Worm (Caenorhabditis elegans): Measurements from ENCODE around the gene eif-2Balpha.

The eif-2Balpha gene

DNA sequence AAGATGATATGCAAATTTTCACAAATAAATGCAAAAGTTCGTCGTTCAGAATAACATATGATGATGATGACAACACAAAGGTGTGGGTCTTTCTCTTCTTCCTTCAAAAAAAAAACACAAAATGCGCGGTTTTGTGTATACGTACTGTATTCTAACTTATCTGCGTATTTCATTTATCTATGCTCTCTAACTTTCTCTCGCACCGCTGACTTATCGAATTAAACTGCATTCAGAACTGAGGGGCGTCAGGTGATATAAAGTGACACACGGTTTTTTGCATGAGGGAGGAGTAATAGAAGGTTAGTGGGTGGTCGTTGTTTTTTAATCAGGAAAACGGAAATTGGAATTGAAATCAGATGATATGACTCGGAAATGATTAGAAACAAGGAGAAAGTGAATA is 42.7 kb upstream of the eif-2Balpha start, which contains the start of gene sod-4:
sod-4 (minus strand) TSS at position 109 of the 400 bp plus-strand sequence.
- peak; percentile 60 for TF ChIP-seq nhr-129 (tag; optimal IDR thresholded peaks at IDR 0.05)
- peak; percentile 47 for TF ChIP-seq sma-3 (GFP tag; optimal IDR thresholded peaks at IDR 0.05)
- TF ChIP-seq lin-11 (tag; optimal IDR thresholded peaks at IDR 0.05), result no peak
- no peak for TF ChIP-seq ztf-11 (tag; optimal IDR thresholded peaks at IDR 0.05)
- no peak for TF ChIP-seq elt-1 (tag; optimal IDR thresholded peaks at IDR 0.05)
- peak; percentile 50 for TF ChIP-seq nhr-25 (tag; optimal IDR thresholded peaks at IDR 0.05)
- no peak for TF ChIP-seq F13H6.1 (tag; optimal IDR thresholded peaks at IDR 0.05)
- peak; percentile 57 for TF ChIP-seq gmeb-1 (tag; optimal IDR thresholded peaks at IDR 0.05)

DNA sequence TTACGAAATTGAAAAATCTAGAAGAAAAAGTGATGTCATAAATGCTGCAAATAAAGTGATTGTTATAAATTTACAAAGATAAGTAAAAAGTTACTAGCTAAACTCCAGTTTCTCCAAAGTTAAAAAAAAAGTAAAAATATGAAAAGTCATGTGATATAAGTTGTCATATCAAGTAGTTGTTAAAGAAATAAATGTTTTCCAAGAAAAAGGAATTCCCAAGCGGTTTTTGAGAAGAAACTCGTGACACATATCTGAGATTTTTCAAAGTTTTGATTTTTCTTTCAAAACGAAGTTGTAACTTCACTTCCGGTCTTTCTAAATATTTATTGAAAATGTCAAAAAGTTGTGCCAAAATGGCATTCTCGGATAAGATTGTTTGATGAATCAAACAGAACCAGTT is 41.8 kb upstream of the eif-2Balpha start:
- TF ChIP-seq C34F6.9 (tag; optimal IDR thresholded peaks at IDR 0.05), result peak; percentile 20
- no peak for TF ChIP-seq ceh-16 (tag; optimal IDR thresholded peaks at IDR 0.05)
- TF ChIP-seq lsy-2 (tag; optimal IDR thresholded peaks at IDR 0.05), result peak in 1 of 2 experiments; percentile 23

DNA sequence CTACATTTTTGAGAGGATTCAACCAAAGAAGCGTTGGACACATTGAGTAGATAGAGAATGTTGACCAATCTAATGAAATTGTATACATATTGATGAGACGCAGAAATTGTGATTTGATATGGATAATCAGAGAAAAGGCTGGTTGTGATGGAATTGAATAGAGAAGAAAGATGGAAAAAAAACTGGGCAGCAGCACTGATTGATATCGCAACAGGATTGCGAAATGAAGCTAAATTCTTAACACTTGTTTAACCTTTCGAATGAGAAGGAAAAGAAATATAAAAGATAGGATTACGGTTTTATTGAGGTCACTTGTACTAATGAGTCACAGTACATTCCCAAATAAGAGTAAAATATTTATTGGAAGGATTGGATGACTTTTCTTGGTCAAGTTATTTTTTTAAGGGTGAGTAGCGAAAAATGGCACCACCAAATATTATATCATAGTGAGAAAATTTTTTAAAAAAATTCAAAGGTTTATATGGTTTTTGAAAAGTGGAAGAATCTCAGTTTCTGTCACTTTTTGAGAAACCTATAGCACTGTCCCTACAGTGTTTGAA is 40.7 kb upstream of the eif-2Balpha start:
- TF ChIP-seq ceh-16 (tag; optimal IDR thresholded peaks at IDR 0.05) (no peak), nhr-11 (tag; optimal IDR thresholded peaks at IDR 0.05) (no peak), lsy-2 (tag; optimal IDR thresholded peaks at IDR 0.05) (peak in 1 of 2 experiments; percentile 35), aly-2 (tag; optimal IDR thresholded peaks at IDR 0.05) (no peak), egl-27 (tag; optimal IDR thresholded peaks at IDR 0.05) (no peak), R02D3.7 (tag; optimal IDR thresholded peaks at IDR 0.05) (no peak), crh-2 (tag; optimal IDR thresholded peaks at IDR 0.05) (no peak), peb-1 (tag; optimal IDR thresholded peaks at IDR 0.05) (no peak), elt-1 (tag; optimal IDR thresholded peaks at IDR 0.05) (no peak), blmp-1 (tag; optimal IDR thresholded peaks at IDR 0.05; ENCODE audit: insufficient read depth) (no peak), skn-1 (tag; optimal IDR thresholded peaks at IDR 0.05) (no peak), ZK546.5 (tag; optimal IDR thresholded peaks at IDR 0.05) (no peak), nhr-237 (tag; optimal IDR thresholded peaks at IDR 0.05) (no peak), unc-39 (tag; optimal IDR thresholded peaks at IDR 0.05) (no peak), nhr-21 (tag; optimal IDR thresholded peaks at IDR 0.05) (peak; percentile 5), mdl-1 (tag; optimal IDR thresholded peaks at IDR 0.05) (no peak), ztf-1 (GFP tag; conservative IDR thresholded peaks at IDR 0.05) (no peak), F13H6.1 (tag; optimal IDR thresholded peaks at IDR 0.05) (no peak), unc-55 (GFP tag; optimal IDR thresholded peaks at IDR 0.05) (no peak), lin-11 (tag; optimal IDR thresholded peaks at IDR 0.05) (no peak), alr-1 (tag; optimal IDR thresholded peaks at IDR 0.05) (no peak), dmd-4 (tag; optimal IDR thresholded peaks at IDR 0.05) (no peak), nhr-77 (tag; optimal IDR thresholded peaks at IDR 0.05) (no peak), fos-1 (tag; optimal IDR thresholded peaks at IDR 0.05) (peak; percentile 71), sma-3 (GFP tag; optimal IDR thresholded peaks at IDR 0.05) (peak; percentile 58), nhr-12 (tag; optimal IDR thresholded peaks at IDR 0.05) (no peak), nhr-6 (tag; optimal IDR thresholded peaks at IDR 0.05) (no peak), sma-9 (GFP tag; optimal IDR thresholded peaks at IDR 0.05) (peak; percentile 37), sma-9 (tag; optimal IDR thresholded peaks at IDR 0.05) (no peak), mbf-1 (tag; optimal IDR thresholded peaks at IDR 0.05) (no peak), ceh-82 (tag; optimal IDR thresholded peaks at IDR 0.05) (no peak), gmeb-1 (tag; optimal IDR thresholded peaks at IDR 0.05) (no peak), mab-5 (tag; optimal IDR thresholded peaks at IDR 0.05) (no peak), C34F6.9 (tag; optimal IDR thresholded peaks at IDR 0.05) (no peak), ztf-4 (tag; optimal IDR thresholded peaks at IDR 0.05) (no peak)

DNA sequence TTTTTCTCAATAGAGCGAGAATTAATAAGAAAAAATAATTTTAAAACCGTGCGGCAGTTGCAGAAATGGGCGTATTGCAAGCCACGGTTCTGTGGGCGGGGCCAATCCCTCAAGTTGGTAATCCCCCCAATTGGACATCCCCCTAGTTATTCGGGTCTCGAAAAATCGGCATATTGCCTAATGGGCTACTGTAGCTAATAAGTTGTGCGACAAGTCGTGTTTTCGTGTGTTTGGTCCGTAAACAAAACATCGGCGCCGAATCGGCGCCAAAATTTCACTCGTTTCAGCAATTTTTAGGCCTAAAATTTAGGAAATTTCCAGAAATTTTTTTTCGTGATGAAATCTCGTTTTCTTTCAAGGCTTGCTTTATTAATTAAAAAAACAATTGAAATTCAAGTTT is 38.6 kb upstream of the eif-2Balpha start:
- TF ChIP-seq sma-3 (GFP tag; optimal IDR thresholded peaks at IDR 0.05), result no peak
- no peak for TF ChIP-seq nhr-25 (tag; optimal IDR thresholded peaks at IDR 0.05)
- TF ChIP-seq nhr-129 (tag; optimal IDR thresholded peaks at IDR 0.05), result no peak
- no peak for TF ChIP-seq peb-1 (tag; optimal IDR thresholded peaks at IDR 0.05)
- TF ChIP-seq crh-2 (tag; optimal IDR thresholded peaks at IDR 0.05), result no peak
- no peak for TF ChIP-seq unc-39 (tag; optimal IDR thresholded peaks at IDR 0.05)
- TF ChIP-seq egl-27 (tag; optimal IDR thresholded peaks at IDR 0.05), result no peak
- TF ChIP-seq ceh-16 (tag; optimal IDR thresholded peaks at IDR 0.05), result no peak
- no peak for TF ChIP-seq ztf-4 (tag; optimal IDR thresholded peaks at IDR 0.05)
- TF ChIP-seq lin-13 (GFP tag; optimal IDR thresholded peaks at IDR 0.05), result no peak
- TF ChIP-seq blmp-1 (tag; optimal IDR thresholded peaks at IDR 0.05; ENCODE audit: insufficient read depth), result no peak
- no peak for TF ChIP-seq lin-11 (tag; optimal IDR thresholded peaks at IDR 0.05)

Data from whole organism, L2 larva.